Worm (Caenorhabditis elegans): ENCODE results near the gene nhr-31.

Gene nhr-31

ce11 chrIV:8067745-8068144 lies 38.4 kb upstream of the nhr-31 start:
- TF ChIP-seq nhr-25 (tag; optimal IDR thresholded peaks at IDR 0.05) (peak; percentile 17), sma-9 (GFP tag; optimal IDR thresholded peaks at IDR 0.05) (peak; percentile 65), sma-9 (tag; optimal IDR thresholded peaks at IDR 0.05) (no peak), ZK546.5 (tag; optimal IDR thresholded peaks at IDR 0.05) (no peak), mdl-1 (tag; optimal IDR thresholded peaks at IDR 0.05) (no peak), lin-39 (tag; optimal IDR thresholded peaks at IDR 0.05) (no peak), sma-3 (GFP tag; optimal IDR thresholded peaks at IDR 0.05) (peak; percentile 31), F13H6.1 (tag; optimal IDR thresholded peaks at IDR 0.05) (peak; percentile 16), ztf-4 (tag; optimal IDR thresholded peaks at IDR 0.05) (no peak), nhr-6 (tag; optimal IDR thresholded peaks at IDR 0.05) (peak; percentile 21), nhr-129 (tag; optimal IDR thresholded peaks at IDR 0.05) (peak; percentile 22), sem-4 (tag; optimal IDR thresholded peaks at IDR 0.05) (peak; percentile 5), fos-1 (tag; optimal IDR thresholded peaks at IDR 0.05) (peak; percentile 44), nhr-21 (tag; optimal IDR thresholded peaks at IDR 0.05) (peak; percentile 21), aly-2 (tag; optimal IDR thresholded peaks at IDR 0.05) (no peak)

- peak; percentile 51 for TF ChIP-seq F13H6.1 (tag; optimal IDR thresholded peaks at IDR 0.05)
- TF ChIP-seq nhr-25 (tag; optimal IDR thresholded peaks at IDR 0.05): peak; percentile 22
- TF ChIP-seq ceh-82 (tag; optimal IDR thresholded peaks at IDR 0.05): no peak
- TF ChIP-seq zag-1 (tag; optimal IDR thresholded peaks at IDR 0.05): peak; percentile 38
- TF ChIP-seq sma-9 (GFP tag; optimal IDR thresholded peaks at IDR 0.05): peak; percentile 40
- no peak for TF ChIP-seq sma-9 (tag; optimal IDR thresholded peaks at IDR 0.05)
- TF ChIP-seq elt-1 (tag; optimal IDR thresholded peaks at IDR 0.05): no peak
- no peak for TF ChIP-seq egl-27 (tag; optimal IDR thresholded peaks at IDR 0.05)
- peak; percentile 26 for TF ChIP-seq Y55F3AM.14 (GFP tag; optimal IDR thresholded peaks at IDR 0.05)
- no peak for TF ChIP-seq aly-2 (tag; optimal IDR thresholded peaks at IDR 0.05)
- TF ChIP-seq ZK546.5 (tag; optimal IDR thresholded peaks at IDR 0.05): no peak
- no peak for TF ChIP-seq unc-39 (tag; optimal IDR thresholded peaks at IDR 0.05)
- TF ChIP-seq nhr-129 (tag; optimal IDR thresholded peaks at IDR 0.05): peak; percentile 77
- TF ChIP-seq mab-5 (tag; optimal IDR thresholded peaks at IDR 0.05): no peak
- peak in 1 of 2 experiments; percentile 48 for TF ChIP-seq lsy-2 (tag; optimal IDR thresholded peaks at IDR 0.05)
- peak; percentile 69 for TF ChIP-seq sem-4 (tag; optimal IDR thresholded peaks at IDR 0.05)
- peak; percentile 76 for TF ChIP-seq unc-55 (GFP tag; optimal IDR thresholded peaks at IDR 0.05)
- no peak for TF ChIP-seq nhr-10 (tag; optimal IDR thresholded peaks at IDR 0.05)
- peak; percentile 33 for TF ChIP-seq C34F6.9 (tag; optimal IDR thresholded peaks at IDR 0.05)
- no peak for TF ChIP-seq nhr-21 (tag; optimal IDR thresholded peaks at IDR 0.05)
- peak; percentile 12 for TF ChIP-seq lin-13 (GFP tag; optimal IDR thresholded peaks at IDR 0.05)
- peak; percentile 3 for TF ChIP-seq snpc-4 (tag; optimal IDR thresholded peaks at IDR 0.05)
- no peak for TF ChIP-seq nhr-23 (tag; optimal IDR thresholded peaks at IDR 0.05)
- no peak for TF ChIP-seq nhr-11 (tag; optimal IDR thresholded peaks at IDR 0.05)
- TF ChIP-seq nhr-237 (tag; optimal IDR thresholded peaks at IDR 0.05): no peak
- no peak for TF ChIP-seq ama-1 (optimal IDR thresholded peaks at IDR 0.05)
Measured at ce11 chrIV:8066598-8066997, 37.3 kb upstream of the nhr-31 start.

ce11 chrIV:8062359-8062758 lies 33.0 kb upstream of the nhr-31 start, which contains the start of gene sax-7:
sax-7 (plus strand) TSS chrIV:8062659.
- TF ChIP-seq mbf-1 (tag; optimal IDR thresholded peaks at IDR 0.05) (no peak), ztf-11 (tag; optimal IDR thresholded peaks at IDR 0.05) (no peak), ztf-1 (GFP tag; conservative IDR thresholded peaks at IDR 0.05) (no peak), zag-1 (tag; optimal IDR thresholded peaks at IDR 0.05) (no peak), ZK546.5 (tag; optimal IDR thresholded peaks at IDR 0.05) (no peak), alr-1 (tag; optimal IDR thresholded peaks at IDR 0.05) (no peak), nhr-77 (tag; optimal IDR thresholded peaks at IDR 0.05) (no peak), ceh-16 (tag; optimal IDR thresholded peaks at IDR 0.05) (no peak), unc-62 (GFP tag; optimal IDR thresholded peaks at IDR 0.05) (no peak), R02D3.7 (tag; optimal IDR thresholded peaks at IDR 0.05) (no peak), blmp-1 (tag; optimal IDR thresholded peaks at IDR 0.05; ENCODE audit: insufficient read depth) (no peak), ceh-82 (tag; optimal IDR thresholded peaks at IDR 0.05) (no peak), sem-4 (tag; optimal IDR thresholded peaks at IDR 0.05) (no peak), dmd-4 (tag; optimal IDR thresholded peaks at IDR 0.05) (no peak), nhr-237 (tag; optimal IDR thresholded peaks at IDR 0.05) (no peak), elt-1 (tag; optimal IDR thresholded peaks at IDR 0.05) (no peak), mab-5 (tag; optimal IDR thresholded peaks at IDR 0.05) (no peak)
